Fruit fly (Drosophila melanogaster) whole organism, embryonic: ENCODE measurements around the gene CSN1b.

ENCODE experiments used
- CG12769 ChIP-seq: fragments of 200-800 bp; sonication (Bioruptor generic); optimal IDR thresholded peaks from 2 replicates; lab custom pipeline; 2019; ENCODE audit warnings: missing biosample characterization, mild to moderate bottlenecking, missing genetic modification characterization, moderate library complexity
- CG13424 ChIP-seq: fragments of 200-800 bp; sonication (Bioruptor generic); optimal IDR thresholded peaks from 2 replicates; lab custom pipeline; 2019; ENCODE audit warnings: missing biosample characterization, mild to moderate bottlenecking, missing genetic modification characterization, moderate library complexity
- CG14441 ChIP-seq: fragments of 200-800 bp; sonication (Bioruptor generic); IDR thresholded peaks from 2 replicates; pipeline ENCODE4 v1.3.6; 2022; ENCODE audit warnings: missing biosample characterization, missing genetic modification characterization
- CG14860 ChIP-seq: fragments of 200-800 bp; sonication (Bioruptor generic); IDR thresholded peaks from 3 replicates; pipeline ENCODE4 v1.3.6; 2022; ENCODE audit warnings: missing biosample characterization, missing genetic modification characterization; ENCODE audit not compliant: partially characterized antibody
- CG15011 ChIP-seq: fragments of 200-800 bp; sonication (Bioruptor generic); optimal IDR thresholded peaks from 3 replicates; lab custom pipeline; 2018; ENCODE audit warnings: missing biosample characterization, mild to moderate bottlenecking, missing genetic modification characterization
- CG1529 ChIP-seq: fragments of 200-800 bp; sonication (Bioruptor generic); optimal IDR thresholded peaks from 3 replicates; lab custom pipeline; 2018; ENCODE audit warnings: missing biosample characterization, missing genetic modification characterization
- CG16863 ChIP-seq: fragments of 200-800 bp; sonication (Bioruptor generic); optimal IDR thresholded peaks from 3 replicates; lab custom pipeline; 2016; ENCODE audit warnings: missing biosample characterization, missing genetic modification characterization
- CG17186 ChIP-seq: fragments of 200-800 bp; sonication (Bioruptor generic); optimal IDR thresholded peaks from 3 replicates; lab custom pipeline; 2017; ENCODE audit warnings: missing biosample characterization, missing genetic modification reagents, missing genetic modification characterization
- CG18619 ChIP-seq: fragments of 200-800 bp; sonication (Bioruptor generic); optimal IDR thresholded peaks from 3 replicates; lab custom pipeline; 2017; ENCODE audit warnings: missing biosample characterization, mild to moderate bottlenecking, missing genetic modification characterization
- CG2202 ChIP-seq: fragments of 200-800 bp; sonication (Bioruptor generic); optimal IDR thresholded peaks from 2 replicates; lab custom pipeline; 2018; ENCODE audit warnings: missing biosample characterization, mild to moderate bottlenecking, missing genetic modification characterization
- CG31388 ChIP-seq: fragments of 200-800 bp; sonication (Bioruptor generic); optimal IDR thresholded peaks from 2 replicates; lab custom pipeline; 2016; ENCODE audit warnings: missing biosample characterization, missing genetic modification characterization
- CG3726 ChIP-seq: fragments of 200-800 bp; sonication (Bioruptor generic); IDR thresholded peaks from 3 replicates; pipeline ENCODE4, ENCODE4 v1.3.6; 2022; ENCODE audit warnings: missing biosample characterization, missing genetic modification characterization
- CG4328 ChIP-seq: fragments of 200-800 bp; sonication (Bioruptor generic); optimal IDR thresholded peaks from 3 replicates; lab custom pipeline; 2017; ENCODE audit warnings: missing biosample characterization, missing genetic modification reagents, missing genetic modification characterization
- CG4730 ChIP-seq: fragments of 200-800 bp; sonication (Bioruptor generic); IDR thresholded peaks from 2 replicates; pipeline ENCODE4 v1.3.6; 2022; ENCODE audit warnings: missing biosample characterization, missing genetic modification characterization
- CG5180 ChIP-seq: fragments of 200-800 bp; sonication (Bioruptor generic); optimal IDR thresholded peaks from 3 replicates; lab custom pipeline; 2017; ENCODE audit warnings: missing biosample characterization, missing genetic modification characterization, mild to moderate bottlenecking, moderate library complexity, missing genetic modification reagents
- CG6175 ChIP-seq: fragments of 200-800 bp; sonication (Bioruptor generic); IDR thresholded peaks from 3 replicates; pipeline ENCODE4 v1.3.6; 2022; ENCODE audit warnings: missing biosample characterization, missing genetic modification characterization
- CG6654 ChIP-seq: fragments of 200-800 bp; sonication (Bioruptor generic); optimal IDR thresholded peaks from 2 replicates; lab custom pipeline; 2017; ENCODE audit warnings: missing biosample characterization, mild to moderate bottlenecking, missing genetic modification characterization
- CG8944 ChIP-seq: fragments of 200-800 bp; sonication (Bioruptor generic); optimal IDR thresholded peaks from 3 replicates; lab custom pipeline; 2016; ENCODE audit warnings: missing biosample characterization, missing genetic modification characterization
- CG9797 ChIP-seq: fragments of 200-800 bp; sonication (Bioruptor generic); optimal IDR thresholded peaks from 3 replicates; lab custom pipeline; 2018; ENCODE audit warnings: missing biosample characterization, mild to moderate bottlenecking, missing genetic modification characterization
- CrebB ChIP-seq: fragments of 200-800 bp; sonication (Bioruptor generic); optimal IDR thresholded peaks from 3 replicates; lab custom pipeline; 2018; ENCODE audit warnings: missing biosample characterization, mild to moderate bottlenecking, missing genetic modification characterization
- Dfd ChIP-seq, 2 experiments: fragments of >200 bp; optimal IDR thresholded peaks; 2 replicates each; lab custom pipeline; 2017; ENCODE audit warnings: missing biosample characterization in 2 of 2, missing genetic modification characterization in 2 of 2
- Eip74EF ChIP-seq, 2 experiments: fragments of 200-800 bp in 1 of 2; fragments of >200 bp in 1 of 2; sonication (Bioruptor generic) in 1 of 2; optimal IDR thresholded peaks; 2 replicates each; lab custom pipeline; 2017 to 2019; ENCODE audit warnings: missing biosample characterization in 2 of 2, missing genetic modification characterization in 2 of 2, mild to moderate bottlenecking in 1 of 2, moderate library complexity in 1 of 2
- HHEX ChIP-seq: fragments of 200-800 bp; sonication (Bioruptor generic); optimal IDR thresholded peaks from 3 replicates; lab custom pipeline; 2017; ENCODE audit warnings: missing biosample characterization, mild to moderate bottlenecking, missing genetic modification characterization, missing genetic modification reagents
- HLH4C ChIP-seq: fragments of 200-800 bp; sonication (Bioruptor generic); IDR thresholded peaks from 3 replicates; pipeline ENCODE4 v1.3.6; 2022; ENCODE audit warnings: missing biosample characterization, missing genetic modification characterization; ENCODE audit not compliant: partially characterized antibody
- HmgD ChIP-seq: fragments of 200-800 bp; sonication (Bioruptor generic); optimal IDR thresholded peaks from 3 replicates; lab custom pipeline; 2016; ENCODE audit warnings: missing biosample characterization, missing genetic modification characterization
- NFAT ChIP-seq: fragments of 200-800 bp; sonication (Bioruptor generic); IDR thresholded peaks from 2 replicates; pipeline ENCODE4 v1.3.6; 2022; ENCODE audit warnings: missing biosample characterization, missing genetic modification characterization
- Nf-YB ChIP-seq: fragments of 200-800 bp; sonication (Bioruptor generic); optimal IDR thresholded peaks from 3 replicates; lab custom pipeline; 2019; ENCODE audit warnings: missing biosample characterization, mild to moderate bottlenecking, missing genetic modification characterization, moderate library complexity
- Ravus ChIP-seq: fragments of 200-800 bp; sonication (Bioruptor generic); IDR thresholded peaks from 2 replicates; pipeline ENCODE4 v1.3.6; 2022; ENCODE audit warnings: missing biosample characterization, missing genetic modification characterization
- Spps ChIP-seq: fragments of 200-800 bp; sonication (Bioruptor generic); optimal IDR thresholded peaks from 2 replicates; lab custom pipeline; 2018; ENCODE audit warnings: missing biosample characterization, mild to moderate bottlenecking, missing genetic modification characterization
- Sry-β ChIP-seq: fragments of 200-800 bp; sonication (Bioruptor generic); optimal IDR thresholded peaks from 2 replicates; lab custom pipeline; 2018; ENCODE audit warnings: missing biosample characterization, mild to moderate bottlenecking, missing genetic modification characterization, moderate library complexity
- Xbp1 ChIP-seq: fragments of 200-800 bp; sonication (Bioruptor generic); optimal IDR thresholded peaks from 3 replicates; lab custom pipeline; 2016; ENCODE audit warnings: missing biosample characterization, mild to moderate bottlenecking, missing genetic modification characterization
- al ChIP-seq: fragments of 200-800 bp; sonication (Bioruptor generic); IDR thresholded peaks from 2 replicates; pipeline ENCODE4 v1.3.6; 2022; ENCODE audit warnings: missing biosample characterization, missing genetic modification characterization
- cad ChIP-seq: fragments of >200 bp; optimal IDR thresholded peaks from 2 replicates; lab custom pipeline; 2017; ENCODE audit warnings: missing biosample characterization, missing genetic modification characterization
- chinmo ChIP-seq: fragments of 200-800 bp; sonication (Bioruptor generic); IDR thresholded peaks from 4 replicates; pipeline ENCODE4 v1.3.6; 2022; ENCODE audit warnings: missing biosample characterization, missing genetic modification characterization; ENCODE audit not compliant: partially characterized antibody
- crp ChIP-seq, 2 experiments: fragments of 200-800 bp; sonication (Bioruptor generic); optimal IDR thresholded peaks; 2 replicates in 1 of 2; 3 replicates in 1 of 2; lab custom pipeline; 2017; ENCODE audit warnings: missing biosample characterization in 2 of 2, missing genetic modification characterization in 2 of 2, mild to moderate bottlenecking in 1 of 2, moderate library complexity in 1 of 2
- dimm ChIP-seq: fragments of 200-800 bp; sonication (Bioruptor generic); IDR thresholded peaks from 2 replicates; pipeline ENCODE4 v1.3.6; 2022; ENCODE audit warnings: missing biosample characterization, missing genetic modification characterization
- disco-r ChIP-seq: fragments of 200-800 bp; sonication (Bioruptor generic); optimal IDR thresholded peaks from 2 replicates; lab custom pipeline; 2016; ENCODE audit warnings: missing biosample characterization, missing genetic modification characterization
- emc ChIP-seq: fragments of 200-800 bp; sonication (Bioruptor generic); optimal IDR thresholded peaks from 2 replicates; lab custom pipeline; 2016; ENCODE audit warnings: missing biosample characterization, missing genetic modification characterization
- grau ChIP-seq: fragments of 200-800 bp; optimal IDR thresholded peaks from 3 replicates; lab custom pipeline; 2019; ENCODE audit warnings: missing biosample characterization, mild to moderate bottlenecking, missing genetic modification characterization, moderate library complexity
- h ChIP-seq: fragments of >200 bp; optimal IDR thresholded peaks from 2 replicates; lab custom pipeline; 2017
- maf-S ChIP-seq: fragments of 200-800 bp; sonication (Bioruptor generic); optimal IDR thresholded peaks from 2 replicates; lab custom pipeline; 2016; ENCODE audit warnings: missing biosample characterization, missing genetic modification characterization
- otp ChIP-seq: fragments of 200-800 bp; sonication (Bioruptor generic); IDR thresholded peaks from 3 replicates; pipeline ENCODE4, ENCODE4 v1.3.6; 2022; ENCODE audit warnings: missing biosample characterization, missing genetic modification characterization
- ssp ChIP-seq: fragments of 200-800 bp; sonication (Bioruptor generic); IDR thresholded peaks from 2 replicates; pipeline ENCODE4 v1.3.6; 2022; ENCODE audit warnings: missing biosample characterization, missing genetic modification characterization
- tap ChIP-seq: fragments of 200-800 bp; optimal IDR thresholded peaks from 3 replicates; lab custom pipeline; 2019; ENCODE audit warnings: missing biosample characterization, mild to moderate bottlenecking, missing genetic modification characterization, moderate library complexity

CSN1b gene

dm6 chr3L:18872440-18872839 lies 32.3 kb downstream of the CSN1b start, which contains the start of the genes Rad9 and Uggt (continued):
- TF ChIP-seq CG4730 (GFP tag; lab: Robert Waterston, UW), result no peak
- no peak for TF ChIP-seq Nf-YB
- no peak for TF ChIP-seq dimm
- no peak for TF ChIP-seq CG4328 (GFP tag; lab: Kevin White, UChicago)
- TF ChIP-seq crp (GFP tag; optimal IDR thresholded peaks at IDR 0.05; lab: Kevin White, UChicago), result no peak
- no peak for TF ChIP-seq al (GFP tag; lab: Robert Waterston, UW)
- no peak for TF ChIP-seq CG2202 (tag; lab: Kevin White, UChicago)
- no peak for TF ChIP-seq otp (GFP tag; lab: Robert Waterston, UW)
- no peak for TF ChIP-seq CG14441 (GFP tag; lab: Robert Waterston, UW)
- TF ChIP-seq tap (tag; lab: Kevin White, UChicago), result no peak
- no peak for TF ChIP-seq CG14860 (GFP tag; lab: Robert Waterston, UW)
- no peak for TF ChIP-seq CG15011
- TF ChIP-seq Xbp1 (GFP tag; lab: Kevin White, UChicago), result peak; percentile 58
- TF ChIP-seq grau (tag; lab: Kevin White, UChicago), result no peak
- TF ChIP-seq CG17186, result no peak
- no peak for TF ChIP-seq CG16863
- no peak for TF ChIP-seq CG12769 (tag; lab: Kevin White, UChicago)
- no peak for TF ChIP-seq CG8944 (GFP tag; lab: Kevin White, UChicago)
- no peak for TF ChIP-seq CrebB (tag; lab: Kevin White, UChicago)
- no peak for TF ChIP-seq HHEX
- no peak for TF ChIP-seq CG3726 (GFP tag; lab: Robert Waterston, UW)
- TF ChIP-seq CG9797 (GFP tag; lab: Kevin White, UChicago), result peak; percentile 82
- TF ChIP-seq ssp, result no peak
- peak; percentile 29 for TF ChIP-seq CG13424
- no peak for TF ChIP-seq Ravus (GFP tag; lab: Robert Waterston, UW)
- no peak for TF ChIP-seq CG18619 (GFP tag; lab: Kevin White, UChicago)
- no peak for TF ChIP-seq Eip74EF (GFP tag; optimal IDR thresholded peaks at IDR 0.05; lab: Kevin White, UChicago)
- TF ChIP-seq disco-r (GFP tag; lab: Kevin White, UChicago), result no peak
- no peak for TF ChIP-seq Sry-β (GFP tag; lab: Kevin White, UChicago)
- no peak for TF ChIP-seq emc (GFP tag; lab: Kevin White, UChicago)
- TF ChIP-seq cad (GFP tag; lab: Kevin White, UChicago), result no peak
- TF ChIP-seq HLH4C (GFP tag; lab: Robert Waterston, UW), result no peak
- no peak for TF ChIP-seq Dfd (GFP tag; optimal IDR thresholded peaks at IDR 0.05; lab: Kevin White, UChicago)
- TF ChIP-seq CG5180 (GFP tag; lab: Kevin White, UChicago), result no peak
- no peak for TF ChIP-seq chinmo (GFP tag; lab: Robert Waterston, UW)
- no peak for TF ChIP-seq maf-S (GFP tag; lab: Kevin White, UChicago)
- TF ChIP-seq HmgD (GFP tag; lab: Kevin White, UChicago), result no peak
- no peak for TF ChIP-seq CG31388 (GFP tag; lab: Kevin White, UChicago)
- no peak for TF ChIP-seq CG6175 (GFP tag; lab: Robert Waterston, UW)
- TF ChIP-seq Spps (tag; lab: Kevin White, UChicago), result no peak
- no peak for TF ChIP-seq CG6654 (GFP tag; lab: Kevin White, UChicago)
- TF ChIP-seq CG1529 (GFP tag; lab: Kevin White, UChicago), result no peak
- TF ChIP-seq h (lab: Kevin White, UChicago), result no peak
- TF ChIP-seq NFAT (GFP tag; lab: Robert Waterston, UW), result no peak
